Fruit fly (Drosophila melanogaster) whole organism, embryonic: ENCODE measurements around the gene CG11858.

ENCODE experiments used
- CG11085 ChIP-seq: fragments of 200-800 bp; sonication (Bioruptor generic); IDR thresholded peaks from 2 replicates; pipeline ENCODE4 v1.3.6; 2022; ENCODE audit warnings: missing biosample characterization, missing genetic modification characterization
- CG11696 ChIP-seq: fragments of 200-800 bp; sonication (Bioruptor generic); IDR thresholded peaks from 2 replicates; pipeline ENCODE4 v1.3.6; 2022; ENCODE audit warnings: missing biosample characterization, missing genetic modification characterization
- CG12236 ChIP-seq: fragments of 200-800 bp; sonication (Bioruptor generic); optimal IDR thresholded peaks from 2 replicates; lab custom pipeline; 2016; ENCODE audit warnings: missing biosample characterization, missing genetic modification characterization
- CG1233 ChIP-seq: fragments of 200-800 bp; sonication (Bioruptor generic); optimal IDR thresholded peaks from 4 replicates; lab custom pipeline; 2018; ENCODE audit warnings: missing biosample characterization, mild to moderate bottlenecking, missing genetic modification characterization
- CG13624 ChIP-seq: fragments of 200-800 bp; sonication (Bioruptor generic); optimal IDR thresholded peaks from 2 replicates; lab custom pipeline; 2016; ENCODE audit warnings: missing biosample characterization, missing genetic modification characterization
- CG13894 ChIP-seq: fragments of 200-800 bp; sonication (Bioruptor generic); optimal IDR thresholded peaks from 3 replicates; lab custom pipeline; 2018; ENCODE audit warnings: missing biosample characterization, mild to moderate bottlenecking, missing genetic modification characterization, moderate library complexity
- CG15479 ChIP-seq: fragments of 200-800 bp; sonication (Bioruptor generic); optimal IDR thresholded peaks from 3 replicates; lab custom pipeline; 2019; ENCODE audit warnings: missing biosample characterization, mild to moderate bottlenecking, missing genetic modification characterization, moderate library complexity
- CG15601 ChIP-seq: fragments of 200-800 bp; sonication (Bioruptor generic); optimal IDR thresholded peaks from 3 replicates; lab custom pipeline; 2019; ENCODE audit warnings: missing biosample characterization, mild to moderate bottlenecking, missing genetic modification characterization, moderate library complexity
- CG15696 ChIP-seq: fragments of 200-800 bp; sonication (Bioruptor generic); optimal IDR thresholded peaks from 2 replicates; lab custom pipeline; 2019; ENCODE audit warnings: missing biosample characterization, mild to moderate bottlenecking, missing genetic modification characterization, moderate library complexity
- CG18599 ChIP-seq: fragments of 200-800 bp; sonication (Bioruptor generic); optimal IDR thresholded peaks from 3 replicates; lab custom pipeline; 2017; ENCODE audit warnings: missing biosample characterization, missing genetic modification characterization, mild to moderate bottlenecking, moderate library complexity, missing genetic modification reagents
- CG31441 ChIP-seq: fragments of 200-800 bp; sonication (Bioruptor generic); IDR thresholded peaks from 2 replicates; pipeline ENCODE4 v1.3.6; 2022; ENCODE audit warnings: missing biosample characterization, missing genetic modification characterization
- CG33557 ChIP-seq: fragments of 200-800 bp; sonication (Bioruptor generic); optimal IDR thresholded peaks from 2 replicates; lab custom pipeline; 2019; ENCODE audit warnings: missing biosample characterization, mild to moderate bottlenecking, missing genetic modification characterization, moderate library complexity
- CG3726 ChIP-seq: fragments of 200-800 bp; sonication (Bioruptor generic); IDR thresholded peaks from 3 replicates; pipeline ENCODE4, ENCODE4 v1.3.6; 2022; ENCODE audit warnings: missing biosample characterization, missing genetic modification characterization
- CG43689 ChIP-seq: fragments of 200-800 bp; sonication (Bioruptor generic); IDR thresholded peaks from 2 replicates; pipeline ENCODE4 v1.3.6; 2022; ENCODE audit warnings: missing biosample characterization, missing genetic modification characterization
- CG4617 ChIP-seq: fragments of 200-800 bp; sonication (Bioruptor generic); optimal IDR thresholded peaks from 3 replicates; lab custom pipeline; 2016; ENCODE audit warnings: missing biosample characterization, missing genetic modification characterization, borderline replicate concordance
- CG6791 ChIP-seq: fragments of 200-800 bp; sonication (Bioruptor generic); IDR thresholded peaks from 3 replicates; pipeline ENCODE4 v1.3.6; 2022; ENCODE audit warnings: missing biosample characterization, missing genetic modification characterization; ENCODE audit not compliant: partially characterized antibody
- CG6854 ChIP-seq: fragments of 200-800 bp; sonication (Bioruptor generic); optimal IDR thresholded peaks from 3 replicates; lab custom pipeline; 2017; ENCODE audit warnings: missing biosample characterization, mild to moderate bottlenecking, missing genetic modification characterization
- CG7556 ChIP-seq: fragments of 200-800 bp; sonication (Bioruptor generic); optimal IDR thresholded peaks from 2 replicates; lab custom pipeline; 2017; ENCODE audit warnings: missing biosample characterization, mild to moderate bottlenecking, missing genetic modification characterization
- CG9215 ChIP-seq: fragments of 200-800 bp; sonication (Bioruptor generic); IDR thresholded peaks from 2 replicates; pipeline ENCODE4 v1.3.6; 2022; ENCODE audit warnings: missing biosample characterization, missing genetic modification characterization
- CkIIα-i1 ChIP-seq: fragments of 200-800 bp; sonication (Bioruptor generic); IDR thresholded peaks from 2 replicates; pipeline ENCODE4 v1.3.6; 2022; ENCODE audit warnings: missing biosample characterization, missing genetic modification characterization
- D19A ChIP-seq: fragments of 200-800 bp; optimal IDR thresholded peaks from 3 replicates; lab custom pipeline; 2019; ENCODE audit warnings: missing biosample characterization, mild to moderate bottlenecking, missing genetic modification characterization, moderate library complexity
- Dip3 ChIP-seq: fragments of 200-800 bp; sonication (Bioruptor generic); optimal IDR thresholded peaks from 3 replicates; lab custom pipeline; 2016; ENCODE audit warnings: missing biosample characterization, missing genetic modification characterization
- Dref ChIP-seq: fragments of 200-800 bp; sonication (Bioruptor generic); IDR thresholded peaks from 2 replicates; pipeline ENCODE4 v1.3.6; 2022; ENCODE audit warnings: missing biosample characterization, missing genetic modification characterization
- Ets97D ChIP-seq: fragments of 200-800 bp; sonication (Bioruptor generic); optimal IDR thresholded peaks from 3 replicates; lab custom pipeline; 2016; ENCODE audit warnings: missing biosample characterization, missing genetic modification characterization
- GATAe ChIP-seq: fragments of 200-800 bp; sonication (Bioruptor generic); conservative IDR thresholded peaks from 2 replicates; pipeline ENCODE4 v1.3.6; 2022; ENCODE audit warnings: missing biosample characterization, missing genetic modification characterization
- Hr78 ChIP-seq, 2 experiments: fragments of 200-800 bp in 1 of 2; fragments of >200 bp in 1 of 2; sonication (Bioruptor generic) in 1 of 2; optimal IDR thresholded peaks; 2 replicates each; lab custom pipeline; 2017 to 2019; ENCODE audit warnings: missing biosample characterization in 2 of 2, missing genetic modification characterization in 2 of 2, mild to moderate bottlenecking in 1 of 2, moderate library complexity in 1 of 2
- Jarid2 ChIP-seq: fragments of 200-800 bp; sonication (Bioruptor generic); optimal IDR thresholded peaks from 3 replicates; lab custom pipeline; 2017; ENCODE audit warnings: mild to moderate bottlenecking, missing biosample characterization, missing genetic modification reagents, missing genetic modification characterization
- MESR4 ChIP-seq: fragments of 200-800 bp; sonication (Bioruptor generic); optimal IDR thresholded peaks from 2 replicates; lab custom pipeline; 2018; ENCODE audit warnings: missing biosample characterization, mild to moderate bottlenecking, missing genetic modification characterization, moderate library complexity
- NC2α ChIP-seq: fragments of 200-800 bp; sonication (Bioruptor generic); optimal IDR thresholded peaks from 2 replicates; lab custom pipeline; 2016; ENCODE audit warnings: missing biosample characterization, missing genetic modification characterization
- NC2β ChIP-seq: fragments of 200-800 bp; sonication (Bioruptor generic); optimal IDR thresholded peaks from 2 replicates; lab custom pipeline; 2016; ENCODE audit warnings: missing biosample characterization, missing genetic modification characterization
- PHDP ChIP-seq: fragments of 200-800 bp; sonication (Bioruptor generic); optimal IDR thresholded peaks from 3 replicates; lab custom pipeline; 2018; ENCODE audit warnings: missing biosample characterization, mild to moderate bottlenecking, missing genetic modification characterization, moderate library complexity
- Vsx1 ChIP-seq: fragments of 200-800 bp; sonication (Bioruptor generic); optimal IDR thresholded peaks from 2 replicates; lab custom pipeline; 2017; ENCODE audit warnings: missing biosample characterization, mild to moderate bottlenecking, missing genetic modification characterization, missing genetic modification reagents
- Xbp1 ChIP-seq: fragments of 200-800 bp; sonication (Bioruptor generic); optimal IDR thresholded peaks from 3 replicates; lab custom pipeline; 2016; ENCODE audit warnings: missing biosample characterization, mild to moderate bottlenecking, missing genetic modification characterization
- amos ChIP-seq: fragments of 200-800 bp; sonication (Bioruptor generic); IDR thresholded peaks from 2 replicates; pipeline ENCODE4 v1.3.6; 2022; ENCODE audit warnings: missing biosample characterization, missing genetic modification characterization; ENCODE audit not compliant: partially characterized antibody
- bbx ChIP-seq: fragments of 200-800 bp; sonication (Bioruptor generic); IDR thresholded peaks from 2 replicates; pipeline ENCODE4 v1.3.6; 2022; ENCODE audit warnings: missing biosample characterization, missing genetic modification characterization; ENCODE audit not compliant: partially characterized antibody
- cg ChIP-seq: fragments of 200-800 bp; sonication (Bioruptor generic); optimal IDR thresholded peaks from 3 replicates; lab custom pipeline; 2019; ENCODE audit warnings: missing biosample characterization, mild to moderate bottlenecking, missing genetic modification characterization, moderate library complexity
- dan ChIP-seq: fragments of 200-800 bp; sonication (Bioruptor generic); IDR thresholded peaks from 2 replicates; pipeline ENCODE4 v1.3.6; 2022; ENCODE audit warnings: missing biosample characterization, missing genetic modification characterization
- fd96Cb ChIP-seq: fragments of 200-800 bp; sonication (Bioruptor generic); optimal IDR thresholded peaks from 2 replicates; lab custom pipeline; 2018; ENCODE audit warnings: missing biosample characterization, mild to moderate bottlenecking, missing genetic modification characterization, moderate library complexity
- ken ChIP-seq: fragments of 200-800 bp; sonication (Bioruptor generic); IDR thresholded peaks from 3 replicates; pipeline ENCODE4 v1.3.6; 2022; ENCODE audit warnings: missing biosample characterization, missing genetic modification characterization
- nau ChIP-seq: fragments of 200-800 bp; sonication (Bioruptor generic); optimal IDR thresholded peaks from 3 replicates; lab custom pipeline; 2017; ENCODE audit warnings: missing biosample characterization, mild to moderate bottlenecking, missing genetic modification characterization, missing genetic modification reagents
- pb ChIP-seq: fragments of 200-800 bp; sonication (Bioruptor generic); optimal IDR thresholded peaks from 3 replicates; lab custom pipeline; 2016; ENCODE audit warnings: missing biosample characterization, missing genetic modification characterization
- sim ChIP-seq: fragments of 200-800 bp; sonication (Bioruptor generic); IDR thresholded peaks from 2 replicates; pipeline ENCODE4 v1.3.6; 2022; ENCODE audit warnings: missing biosample characterization, missing genetic modification characterization
- sna ChIP-seq: fragments of 200-800 bp; sonication (Bioruptor generic); IDR thresholded peaks from 2 replicates; pipeline ENCODE4 v1.3.6; 2022; ENCODE audit warnings: missing biosample characterization, missing genetic modification characterization; ENCODE audit not compliant: partially characterized antibody
- tin ChIP-seq: fragments of 200-800 bp; sonication (Bioruptor generic); optimal IDR thresholded peaks from 3 replicates; lab custom pipeline; 2016; ENCODE audit warnings: missing biosample characterization, missing genetic modification characterization
- tll ChIP-seq, 2 experiments: fragments of 200-800 bp in 1 of 2; fragments of >200 bp in 1 of 2; sonication (Bioruptor generic) in 1 of 2; optimal IDR thresholded peaks; 2 replicates each; lab custom pipeline; 2017 to 2019; ENCODE audit warnings: missing biosample characterization in 2 of 2, missing genetic modification characterization in 2 of 2, mild to moderate bottlenecking in 1 of 2, moderate library complexity in 1 of 2
- trh ChIP-seq: fragments of 200-800 bp; sonication (Bioruptor generic); optimal IDR thresholded peaks from 2 replicates; lab custom pipeline; 2016; ENCODE audit warnings: missing biosample characterization, missing genetic modification characterization
- twi ChIP-seq: fragments of 200-800 bp; optimal IDR thresholded peaks from 2 replicates; lab custom pipeline; 2019; ENCODE audit warnings: missing biosample characterization, mild to moderate bottlenecking, missing genetic modification characterization, moderate library complexity
- vfl ChIP-seq: fragments of 200-800 bp; sonication (Bioruptor generic); optimal IDR thresholded peaks from 2 replicates; lab custom pipeline; 2016; ENCODE audit warnings: missing biosample characterization, missing genetic modification characterization
- vnd ChIP-seq: fragments of 200-800 bp; sonication (Bioruptor generic); IDR thresholded peaks from 3 replicates; pipeline ENCODE4 v1.3.6; 2022; ENCODE audit warnings: missing biosample characterization, missing genetic modification characterization; ENCODE audit not compliant: partially characterized antibody
- vvl ChIP-seq: fragments of 200-800 bp; sonication (Bioruptor generic); IDR thresholded peaks from 2 replicates; pipeline ENCODE4 v1.3.6; 2022; ENCODE audit warnings: missing biosample characterization, missing genetic modification characterization
- zfh1 ChIP-seq: fragments of 200-800 bp; sonication (Bioruptor generic); IDR thresholded peaks from 3 replicates; pipeline ENCODE4 v1.3.6; 2022; ENCODE audit warnings: missing biosample characterization, missing genetic modification characterization

Gene CG11858

DNA sequence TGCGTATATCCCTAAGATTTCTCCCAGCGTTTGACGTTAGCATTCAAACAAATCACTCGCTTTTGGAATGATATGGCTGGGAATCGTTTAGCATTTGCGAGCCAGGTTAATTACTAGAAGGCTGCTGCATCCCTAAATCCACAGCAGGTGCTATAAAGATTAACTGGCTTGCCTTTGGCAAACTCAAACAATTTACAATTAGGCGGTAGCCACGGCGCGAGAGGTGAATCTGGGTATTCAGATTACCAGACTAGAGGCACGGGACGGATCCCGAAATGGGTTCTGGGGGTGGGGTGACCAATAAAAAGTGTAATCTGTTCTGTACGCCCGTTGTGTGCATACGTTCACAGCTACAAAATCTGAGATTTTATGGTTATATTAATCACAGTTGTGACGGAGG lies 18.6 kb downstream of the CG11858 start, which contains the start of gene CG11892 (continued):
- peak; percentile 40 for TF ChIP-seq CG6854 (GFP tag; lab: Kevin White, UChicago)
- TF ChIP-seq twi (tag; lab: Kevin White, UChicago) = no peak
- no peak for TF ChIP-seq sna (GFP tag; lab: Robert Waterston, UW)
- TF ChIP-seq ken (GFP tag; lab: Robert Waterston, UW) = no peak
- no peak for TF ChIP-seq CG15696 (tag; lab: Kevin White, UChicago)
- TF ChIP-seq CG12236 (GFP tag; lab: Kevin White, UChicago) = no peak
- TF ChIP-seq vfl (GFP tag; lab: Kevin White, UChicago) = no peak
- no peak for TF ChIP-seq CG15479 (GFP tag; lab: Kevin White, UChicago)
- peak; percentile 75 for TF ChIP-seq CG18599 (GFP tag; lab: Kevin White, UChicago)
- no peak for TF ChIP-seq dan
- no peak for TF ChIP-seq D19A (tag; lab: Kevin White, UChicago)
- no peak for TF ChIP-seq sim
- no peak for TF ChIP-seq Ets97D (GFP tag; lab: Kevin White, UChicago)
- no peak for TF ChIP-seq CG3726 (GFP tag; lab: Robert Waterston, UW)
- TF ChIP-seq nau (GFP tag; lab: Kevin White, UChicago) = no peak
- no peak for TF ChIP-seq Xbp1
- no peak for TF ChIP-seq CG15601 (tag; lab: Kevin White, UChicago)
- TF ChIP-seq vvl (GFP tag; lab: Robert Waterston, UW) = no peak
- TF ChIP-seq Jarid2 (GFP tag; lab: Kevin White, UChicago) = no peak
- TF ChIP-seq CG4617 = no peak
- TF ChIP-seq Dref (GFP tag; lab: Robert Waterston, UW) = no peak
- peak; percentile 58 for TF ChIP-seq PHDP (tag; lab: Kevin White, UChicago)
- no peak for TF ChIP-seq MESR4 (GFP tag; lab: Kevin White, UChicago)
- TF ChIP-seq CkIIα-i1 (GFP tag; lab: Robert Waterston, UW) = no peak
- no peak for TF ChIP-seq GATAe (GFP tag; lab: Robert Waterston, UW)
- no peak for TF ChIP-seq cg
- TF ChIP-seq vnd (GFP tag; lab: Robert Waterston, UW) = no peak
- no peak for TF ChIP-seq Hr78 (GFP tag; optimal IDR thresholded peaks at IDR 0.05; lab: Kevin White, UChicago)
- TF ChIP-seq CG43689 (GFP tag; lab: Robert Waterston, UW) = no peak
- no peak for TF ChIP-seq NC2α (GFP tag; lab: Kevin White, UChicago)
- TF ChIP-seq CG33557 (GFP tag; lab: Kevin White, UChicago) = no peak
- peak; percentile 45 for TF ChIP-seq Vsx1 (GFP tag; lab: Kevin White, UChicago)
- no peak for TF ChIP-seq CG7556
- TF ChIP-seq CG6791 (GFP tag; lab: Robert Waterston, UW) = no peak
- no peak for TF ChIP-seq tll (GFP tag; optimal IDR thresholded peaks at IDR 0.05; lab: Kevin White, UChicago)
- TF ChIP-seq tin (GFP tag; lab: Kevin White, UChicago) = no peak
- TF ChIP-seq NC2β = no peak
- no peak for TF ChIP-seq pb
- TF ChIP-seq CG9215 (GFP tag; lab: Robert Waterston, UW) = no peak
- no peak for TF ChIP-seq trh (GFP tag; lab: Kevin White, UChicago)
- no peak for TF ChIP-seq CG11696 (GFP tag; lab: Robert Waterston, UW)
- no peak for TF ChIP-seq CG1233 (GFP tag; lab: Kevin White, UChicago)
- TF ChIP-seq CG13894 (tag; lab: Kevin White, UChicago) = peak; percentile 68
- no peak for TF ChIP-seq fd96Cb (tag; lab: Kevin White, UChicago)
- no peak for TF ChIP-seq amos (GFP tag; lab: Robert Waterston, UW)
- no peak for TF ChIP-seq CG11085 (GFP tag; lab: Robert Waterston, UW)
- no peak for TF ChIP-seq bbx (GFP tag; lab: Robert Waterston, UW)
- TF ChIP-seq CG13624 (GFP tag; lab: Kevin White, UChicago) = no peak
- TF ChIP-seq Dip3 = no peak
- TF ChIP-seq CG31441 (GFP tag; lab: Robert Waterston, UW) = no peak
- no peak for TF ChIP-seq zfh1 (GFP tag; lab: Robert Waterston, UW)
